Worm (Caenorhabditis elegans) whole organism, L2 larva: ENCODE measurements around the gene nduv-3.

Source experiments
- C34F6.9 ChIP-seq: fragments of 150-350 bp; optimal IDR thresholded peaks from 2 replicates; lab custom pipeline; 2014; ENCODE audit warnings: missing biosample characterization, missing genetic modification characterization
- F13H6.1 ChIP-seq: sonication (generic microtip); optimal IDR thresholded peaks from 2 replicates; lab custom pipeline; 2016; ENCODE audit warnings: missing genetic modification characterization, missing compliant biosample characterization
- R02D3.7 ChIP-seq: fragments of 150-350 bp; optimal IDR thresholded peaks from 2 replicates; lab custom pipeline; 2014; ENCODE audit warnings: missing biosample characterization, missing genetic modification characterization
- Y55F3AM.14 ChIP-seq: fragments of 200-800 bp; sonication (Bioruptor generic); optimal IDR thresholded peaks from 2 replicates; lab custom pipeline; 2018; ENCODE audit warnings: mild to moderate bottlenecking, missing genetic modification characterization, missing compliant biosample characterization
- ZK546.5 ChIP-seq: sonication (generic microtip); optimal IDR thresholded peaks from 2 replicates; lab custom pipeline; 2017; ENCODE audit warnings: missing biosample characterization, missing genetic modification characterization
- aly-2 ChIP-seq: fragments of 150-350 bp; optimal IDR thresholded peaks from 2 replicates; lab custom pipeline; 2014; ENCODE audit warnings: missing biosample characterization, missing genetic modification characterization
- ama-1 ChIP-seq: fragments of 150-350 bp; optimal IDR thresholded peaks from 2 replicates; lab custom pipeline; 2018; ENCODE audit warnings: inconsistent platforms
- blmp-1 ChIP-seq: sonication (generic microtip); optimal IDR thresholded peaks from 2 replicates; lab custom pipeline; 2017; ENCODE audit warnings: missing genetic modification characterization, mild to moderate bottlenecking, missing compliant biosample characterization, antibody characterized with exemption, moderate library complexity; ENCODE audit not compliant: insufficient read depth
- ceh-82 ChIP-seq: fragments of 150-350 bp; optimal IDR thresholded peaks from 2 replicates; lab custom pipeline; 2014; ENCODE audit warnings: missing biosample characterization, missing genetic modification characterization
- crh-2 ChIP-seq: sonication (generic microtip); optimal IDR thresholded peaks from 2 replicates; lab custom pipeline; 2017; ENCODE audit warnings: missing biosample characterization, missing genetic modification characterization
- dmd-4 ChIP-seq: sonication (generic microtip); optimal IDR thresholded peaks from 2 replicates; lab custom pipeline; 2017; ENCODE audit warnings: missing biosample characterization, missing genetic modification characterization
- egl-27 ChIP-seq: sonication (generic microtip); optimal IDR thresholded peaks from 3 replicates; lab custom pipeline; 2017; ENCODE audit warnings: missing biosample characterization, missing genetic modification reagents, missing genetic modification characterization
- elt-1 ChIP-seq: fragments of 150-350 bp; optimal IDR thresholded peaks from 2 replicates; lab custom pipeline; 2014; ENCODE audit warnings: missing biosample characterization, missing genetic modification characterization
- elt-3 ChIP-seq: sonication (generic microtip); optimal IDR thresholded peaks from 2 replicates; lab custom pipeline; 2017; ENCODE audit warnings: missing biosample characterization, missing genetic modification characterization
- fos-1 ChIP-seq: fragments of 150-350 bp; optimal IDR thresholded peaks from 2 replicates; lab custom pipeline; 2014; ENCODE audit warnings: missing biosample characterization, missing genetic modification characterization
- gmeb-1 ChIP-seq: fragments of 150-350 bp; optimal IDR thresholded peaks from 2 replicates; lab custom pipeline; 2014; ENCODE audit warnings: missing biosample characterization, missing genetic modification characterization
- lin-11 ChIP-seq: fragments of 150-350 bp; sonication (generic microtip); optimal IDR thresholded peaks from 2 replicates; lab custom pipeline; 2014; ENCODE audit warnings: missing biosample characterization, missing genetic modification characterization, inconsistent platforms, mixed read lengths
- lin-13 ChIP-seq: fragments of 150-350 bp; optimal IDR thresholded peaks from 2 replicates; lab custom pipeline; 2014; ENCODE audit warnings: missing biosample characterization, missing genetic modification reagents, missing genetic modification characterization
- lin-39 ChIP-seq: fragments of 150-350 bp; optimal IDR thresholded peaks from 2 replicates; lab custom pipeline; 2014; ENCODE audit warnings: missing biosample characterization, missing genetic modification reagents, missing genetic modification characterization
- lsy-2 ChIP-seq, 2 experiments: fragments of 150-350 bp in 1 of 2; sonication (generic microtip) in 1 of 2; optimal IDR thresholded peaks; 2 replicates each; lab custom pipeline; 2014 to 2017; ENCODE audit warnings: missing biosample characterization in 2 of 2, missing genetic modification characterization in 2 of 2
- mab-5 ChIP-seq: fragments of 150-350 bp; optimal IDR thresholded peaks from 2 replicates; lab custom pipeline; 2014; ENCODE audit warnings: missing biosample characterization, missing genetic modification characterization
- mdl-1 ChIP-seq, 2 experiments: fragments of 150-350 bp in 1 of 2; sonication (generic microtip) in 1 of 2; optimal IDR thresholded peaks; 2 replicates each; lab custom pipeline; 2017; ENCODE audit warnings: missing biosample characterization in 2 of 2, missing genetic modification characterization in 2 of 2
- nhr-10 ChIP-seq: sonication (generic microtip); optimal IDR thresholded peaks from 2 replicates; lab custom pipeline; 2017; ENCODE audit warnings: missing biosample characterization, missing genetic modification characterization
- nhr-11 ChIP-seq: fragments of 150-350 bp; optimal IDR thresholded peaks from 2 replicates; lab custom pipeline; 2014; ENCODE audit warnings: missing biosample characterization, missing genetic modification characterization
- nhr-12 ChIP-seq: fragments of 150-350 bp; optimal IDR thresholded peaks from 2 replicates; lab custom pipeline; 2014; ENCODE audit warnings: missing biosample characterization, missing genetic modification characterization
- nhr-129 ChIP-seq: fragments of 150-350 bp; optimal IDR thresholded peaks from 2 replicates; lab custom pipeline; 2014; ENCODE audit warnings: missing biosample characterization, missing genetic modification characterization
- nhr-21 ChIP-seq: fragments of 150-350 bp; optimal IDR thresholded peaks from 2 replicates; lab custom pipeline; 2014; ENCODE audit warnings: missing biosample characterization, missing genetic modification characterization
- nhr-23 ChIP-seq: fragments of 150-350 bp; optimal IDR thresholded peaks from 2 replicates; lab custom pipeline; 2014; ENCODE audit warnings: missing biosample characterization, missing genetic modification reagents, missing genetic modification characterization
- nhr-237 ChIP-seq: fragments of 150-350 bp; optimal IDR thresholded peaks from 2 replicates; lab custom pipeline; 2014; ENCODE audit warnings: missing biosample characterization, missing genetic modification characterization
- nhr-25 ChIP-seq: fragments of 150-350 bp; sonication (generic microtip); optimal IDR thresholded peaks from 3 replicates; lab custom pipeline; 2014; ENCODE audit warnings: missing biosample characterization, missing genetic modification characterization
- nhr-6 ChIP-seq: fragments of 150-350 bp; optimal IDR thresholded peaks from 2 replicates; lab custom pipeline; 2014; ENCODE audit warnings: missing biosample characterization, missing genetic modification characterization
- nhr-77 ChIP-seq: fragments of 150-350 bp; optimal IDR thresholded peaks from 2 replicates; lab custom pipeline; 2014; ENCODE audit warnings: missing biosample characterization, missing genetic modification characterization
- sem-4 ChIP-seq: fragments of 150-350 bp; optimal IDR thresholded peaks from 2 replicates; lab custom pipeline; 2014; ENCODE audit warnings: missing biosample characterization, missing genetic modification reagents, missing genetic modification characterization
- skn-1 ChIP-seq: sonication (generic microtip); optimal IDR thresholded peaks from 2 replicates; lab custom pipeline; 2017; ENCODE audit warnings: missing biosample characterization, missing genetic modification characterization
- sma-3 ChIP-seq: sonication (generic microtip); optimal IDR thresholded peaks from 2 replicates; lab custom pipeline; 2016; ENCODE audit warnings: missing genetic modification reagents, missing genetic modification characterization, missing compliant biosample characterization
- sma-9 ChIP-seq, 2 experiments: fragments of 150-350 bp in 1 of 2; sonication (generic microtip) in 1 of 2; optimal IDR thresholded peaks; 2 replicates each; lab custom pipeline; 2014 to 2016; ENCODE audit warnings: missing genetic modification characterization in 2 of 2, mild to moderate bottlenecking in 1 of 2, missing biosample characterization in 1 of 2, missing compliant biosample characterization in 1 of 2, missing genetic modification reagents in 1 of 2, moderate library complexity in 1 of 2
- snpc-4 ChIP-seq: fragments of 150-350 bp; optimal IDR thresholded peaks from 2 replicates; lab custom pipeline; 2014; ENCODE audit warnings: missing biosample characterization, missing genetic modification characterization
- unc-55 ChIP-seq: fragments of 150-350 bp; sonication (generic microtip); optimal IDR thresholded peaks from 3 replicates; lab custom pipeline; 2014; ENCODE audit warnings: missing biosample characterization, missing genetic modification reagents, missing genetic modification characterization
- unc-62 ChIP-seq: fragments of 150-350 bp; optimal IDR thresholded peaks from 2 replicates; lab custom pipeline; 2014; ENCODE audit warnings: missing biosample characterization, missing genetic modification reagents, missing genetic modification characterization
- zag-1 ChIP-seq: fragments of 150-350 bp; optimal IDR thresholded peaks from 2 replicates; lab custom pipeline; 2014; ENCODE audit warnings: missing biosample characterization, missing genetic modification characterization
- ztf-1 ChIP-seq: fragments of 200-800 bp; sonication (Bioruptor generic); conservative IDR thresholded peaks from 2 replicates; pipeline ENCODE4 v1.3.6; 2022; ENCODE audit warnings: missing genetic modification characterization, missing compliant biosample characterization
- ztf-4 ChIP-seq: fragments of 150-350 bp; optimal IDR thresholded peaks from 2 replicates; lab custom pipeline; 2014; ENCODE audit warnings: missing biosample characterization, missing genetic modification characterization

Gene nduv-3

ce11 chrIV:2599634-2600033 lies 41.5 kb upstream of the nduv-3 start (continued):
- no peak for TF ChIP-seq nhr-12 (tag; lab: Kevin White, UChicago)
- no peak for TF ChIP-seq Y55F3AM.14
- TF ChIP-seq nhr-25 (tag; lab: Kevin White, UChicago), result peak; percentile 78
- no peak for TF ChIP-seq nhr-77 (tag; lab: Kevin White, UChicago)
- TF ChIP-seq crh-2 (tag; lab: Kevin White, UChicago), result peak; percentile 87
- TF ChIP-seq snpc-4 (tag; lab: Kevin White, UChicago), result peak; percentile 51
- TF ChIP-seq dmd-4 (tag; lab: Kevin White, UChicago), result no peak
- peak; percentile 92 for TF ChIP-seq sma-9 (GFP tag; optimal IDR thresholded peaks at IDR 0.05; lab: Kevin White, UChicago)
- TF ChIP-seq sma-9 (tag; optimal IDR thresholded peaks at IDR 0.05; lab: Kevin White, UChicago), result no peak
- no peak for TF ChIP-seq lin-11 (tag; lab: Kevin White, UChicago)
- no peak for TF ChIP-seq nhr-237 (tag; lab: Kevin White, UChicago)
- TF ChIP-seq nhr-129 (tag; lab: Kevin White, UChicago), result peak; percentile 95
- no peak for TF ChIP-seq ceh-82 (tag; lab: Kevin White, UChicago)
- TF ChIP-seq lin-39, result no peak
- TF ChIP-seq aly-2 (tag; lab: Kevin White, UChicago), result no peak

ce11 chrIV:2600841-2601240 lies 40.3 kb upstream of the nduv-3 start, which contains the start of gene epg-9:
epg-9 (plus strand) TSS chrIV:2601141.
- no peak for TF ChIP-seq lin-11 (tag; lab: Kevin White, UChicago)
- no peak for TF ChIP-seq mab-5
- TF ChIP-seq skn-1 (tag; lab: Kevin White, UChicago), result no peak
- TF ChIP-seq nhr-25 (tag; lab: Kevin White, UChicago), result no peak
- TF ChIP-seq fos-1 (tag; lab: Kevin White, UChicago), result no peak
- no peak for TF ChIP-seq elt-1
- TF ChIP-seq lin-39, result no peak
- TF ChIP-seq, all 48 proteins: peak for 0

ce11 chrIV:2601988-2602861 lies 38.9 kb upstream of the nduv-3 start:
- TF ChIP-seq lin-13 (GFP tag; lab: Kevin White, UChicago), result peak; percentile 91
- TF ChIP-seq nhr-25 (tag; lab: Kevin White, UChicago), result peak; percentile 99
- TF ChIP-seq skn-1 (tag; lab: Kevin White, UChicago), result peak; percentile 62
- TF ChIP-seq nhr-77 (tag; lab: Kevin White, UChicago), result peak; percentile 37
- peak; percentile 81 for TF ChIP-seq snpc-4 (tag; lab: Kevin White, UChicago)
- peak; percentile 14 for TF ChIP-seq zag-1
- peak; percentile 99 for TF ChIP-seq nhr-129 (tag; lab: Kevin White, UChicago)
- TF ChIP-seq unc-62 (GFP tag; lab: Kevin White, UChicago), result peak; percentile 86
- TF ChIP-seq nhr-12 (tag; lab: Kevin White, UChicago), result peak; percentile 42
- peak; percentile 83 for TF ChIP-seq blmp-1 (tag; lab: Kevin White, UChicago)
- TF ChIP-seq aly-2 (tag; lab: Kevin White, UChicago), result no peak
- TF ChIP-seq dmd-4 (tag; lab: Kevin White, UChicago), result no peak
- TF ChIP-seq sma-3 (GFP tag; lab: Kevin White, UChicago), result peak; percentile 99
- TF ChIP-seq nhr-11, result no peak
- peak; percentile 96 for TF ChIP-seq egl-27 (tag; lab: Kevin White, UChicago)
- peak; percentile 99 for TF ChIP-seq nhr-21
- TF ChIP-seq fos-1 (tag; lab: Kevin White, UChicago), result peak; percentile 96
- peak; percentile 95 for TF ChIP-seq gmeb-1 (tag; lab: Kevin White, UChicago)
- TF ChIP-seq nhr-6 (tag; lab: Kevin White, UChicago), result peak; percentile 96
- TF ChIP-seq ZK546.5 (tag; lab: Kevin White, UChicago), result no peak
- TF ChIP-seq ztf-4, result peak; percentile 98
- TF ChIP-seq mdl-1 (tag; optimal IDR thresholded peaks at IDR 0.05; lab: Kevin White, UChicago), result peak; percentile 81 to 95
- TF ChIP-seq ceh-82 (tag; lab: Kevin White, UChicago), result peak; percentile 29
- TF ChIP-seq lsy-2 (tag; optimal IDR thresholded peaks at IDR 0.05; lab: Kevin White, UChicago), result peak; percentile 85 to 96
- TF ChIP-seq Y55F3AM.14, result peak; percentile 87
- peak; percentile 90 for TF ChIP-seq ama-1 (lab: Kevin White, UChicago)
- TF ChIP-seq R02D3.7, result peak; percentile 29
- TF ChIP-seq nhr-10 (tag; lab: Kevin White, UChicago), result peak; percentile 88
- TF ChIP-seq ztf-1 (GFP tag; lab: Robert Waterston, UW), result no peak
- TF ChIP-seq sma-9 (GFP tag; optimal IDR thresholded peaks at IDR 0.05; lab: Kevin White, UChicago), result peak; percentile 99
- TF ChIP-seq sma-9 (tag; optimal IDR thresholded peaks at IDR 0.05; lab: Kevin White, UChicago), result no peak
- no peak for TF ChIP-seq nhr-23 (tag; lab: Kevin White, UChicago)
- peak; percentile 79 for TF ChIP-seq unc-55 (GFP tag; lab: Kevin White, UChicago)
- TF ChIP-seq sem-4 (tag; lab: Kevin White, UChicago), result peak; percentile 93
- peak; percentile 84 for TF ChIP-seq mab-5
- TF ChIP-seq F13H6.1 (tag; lab: Kevin White, UChicago), result peak; percentile 95
- TF ChIP-seq elt-3 (tag; lab: Kevin White, UChicago), result no peak
- no peak for TF ChIP-seq elt-1
- peak; percentile 95 for TF ChIP-seq lin-11 (tag; lab: Kevin White, UChicago)
- TF ChIP-seq crh-2 (tag; lab: Kevin White, UChicago), result peak; percentile 98
- peak; percentile 99 for TF ChIP-seq C34F6.9
